Worm (Caenorhabditis elegans): ENCODE results near the gene F32D1.11.

The F32D1.11 gene

DNA sequence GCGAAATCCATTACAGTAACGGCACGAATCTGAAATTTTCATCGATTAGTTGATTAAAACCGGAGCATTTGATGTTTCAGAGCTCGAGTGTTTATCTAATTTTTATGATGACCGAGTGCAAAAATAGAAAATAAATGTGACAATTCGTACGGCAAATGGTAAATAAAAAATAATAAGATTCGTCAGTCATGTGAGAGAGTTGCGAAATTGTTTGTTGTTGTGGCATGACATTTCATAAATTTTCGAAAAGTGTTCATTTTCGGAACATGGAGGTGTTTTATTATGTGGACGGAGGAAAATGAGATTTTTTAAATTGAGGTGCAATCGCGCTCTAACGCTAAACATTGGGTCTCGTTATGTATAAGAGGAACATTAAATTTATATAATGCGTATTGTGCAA is 24.6 kb downstream of the F32D1.11 start:
- TF ChIP-seq efl-1 (GFP tag; optimal IDR thresholded peaks at IDR 0.05) (no peak), zfh-2 (GFP tag; conservative IDR thresholded peaks at IDR 0.05) (no peak), C17E4.6 (GFP tag; IDR thresholded peaks at IDR 0.05) (no peak), rec-8 (tag; optimal IDR thresholded peaks at IDR 0.05) (no peak), cebp-1 (GFP tag; IDR thresholded peaks at IDR 0.05) (peak; percentile 72; the same call in 1 of the 2 replicates), cebp-1 (tag; optimal IDR thresholded peaks at IDR 0.05) (peak; percentile 88)

DNA sequence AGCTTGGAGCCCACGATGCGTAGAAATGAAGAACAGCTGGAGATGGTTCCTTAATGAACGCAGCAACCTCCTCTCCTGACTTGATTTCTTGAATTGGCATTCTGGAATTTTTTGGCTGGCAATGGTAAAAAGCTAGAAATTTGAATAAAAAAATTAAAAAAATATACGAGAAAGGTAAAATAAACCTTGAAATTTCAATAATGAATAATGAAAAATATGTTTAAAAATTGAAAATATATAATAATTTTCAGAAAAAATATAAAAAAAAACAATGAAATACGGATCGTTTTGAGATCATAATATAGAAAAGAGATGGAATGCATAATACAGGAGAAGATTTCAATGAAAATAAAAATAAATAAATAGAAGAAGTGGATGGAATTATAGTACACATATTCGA is 25.1 kb downstream of the F32D1.11 start, which contains the start of gene glrx-3:
Gene glrx-3, minus strand, starts transcription at position 101 of the 400 bp plus-strand sequence.
- TF ChIP-seq ztf-25 (GFP tag; IDR thresholded peaks at IDR 0.05): no peak
- no peak for TF ChIP-seq tbx-9 (tag; optimal IDR thresholded peaks at IDR 0.05; ENCODE audit: borderline replicate concordance)
- peak; percentile 33 for TF ChIP-seq F52B5.7 (tag; optimal IDR thresholded peaks at IDR 0.05)
- TF ChIP-seq mcd-1 (GFP tag; IDR thresholded peaks at IDR 0.05): peak; percentile 17; the same call in 1 of the 2 replicates
- 0 out of 2 replicates have a peak, but pooled peaks have one; percentile 26 for TF ChIP-seq madf-6 (GFP tag; IDR thresholded peaks at IDR 0.05)

DNA sequence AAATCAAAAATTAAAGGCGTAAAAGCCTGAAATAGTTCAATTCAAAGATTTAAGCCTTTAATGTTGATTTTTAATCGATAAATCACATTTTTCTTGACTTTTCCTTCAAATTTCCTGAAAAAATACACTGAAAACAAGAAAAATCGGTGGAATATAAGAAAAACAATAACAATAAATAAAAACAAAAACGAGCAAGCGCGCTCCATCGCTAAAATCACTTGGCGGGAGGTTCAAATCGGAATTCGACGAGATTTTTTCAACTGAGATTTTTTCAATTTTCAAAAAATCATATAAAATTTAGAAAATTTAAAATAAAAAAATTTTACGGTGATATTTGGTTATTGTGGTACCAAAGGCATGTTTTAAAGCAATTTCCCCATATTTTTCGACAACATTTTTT is 26.9 kb downstream of the F32D1.11 start:
- TF ChIP-seq lin-54 (GFP tag; optimal IDR thresholded peaks at IDR 0.05) (no peak), hmg-1.2 (GFP tag; IDR thresholded peaks at IDR 0.05) (no peak), lin-35 (GFP tag; optimal IDR thresholded peaks at IDR 0.05) (peak in 1 of 3 experiments; percentile 39), mcd-1 (GFP tag; IDR thresholded peaks at IDR 0.05) (peak; percentile 47)

DNA sequence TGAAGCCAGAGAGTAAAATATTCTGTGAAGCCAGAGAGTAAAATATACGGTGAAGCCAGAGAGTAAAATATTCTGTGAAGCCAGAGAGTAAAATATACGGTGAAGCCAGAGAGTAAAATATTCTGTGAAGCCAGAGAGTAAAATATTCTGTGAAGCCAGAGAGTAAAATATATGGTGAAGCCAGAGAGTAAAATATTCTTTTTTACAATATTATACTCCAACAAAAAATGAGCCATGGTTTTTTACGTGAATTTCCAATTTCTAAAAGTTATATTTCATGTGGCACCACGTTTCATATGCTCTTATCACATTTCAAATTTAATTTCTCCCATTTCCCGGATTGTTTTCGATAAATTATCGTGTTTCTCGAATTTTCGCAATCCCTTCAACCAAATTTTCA is 29.9 kb downstream of the F32D1.11 start, which contains the start of gene irld-1:
Gene irld-1, plus strand, starts transcription at position 301 of the 400 bp plus-strand sequence.
- TF ChIP-seq egrh-3 (GFP tag; IDR thresholded peaks at IDR 0.05): peak; percentile 85

DNA sequence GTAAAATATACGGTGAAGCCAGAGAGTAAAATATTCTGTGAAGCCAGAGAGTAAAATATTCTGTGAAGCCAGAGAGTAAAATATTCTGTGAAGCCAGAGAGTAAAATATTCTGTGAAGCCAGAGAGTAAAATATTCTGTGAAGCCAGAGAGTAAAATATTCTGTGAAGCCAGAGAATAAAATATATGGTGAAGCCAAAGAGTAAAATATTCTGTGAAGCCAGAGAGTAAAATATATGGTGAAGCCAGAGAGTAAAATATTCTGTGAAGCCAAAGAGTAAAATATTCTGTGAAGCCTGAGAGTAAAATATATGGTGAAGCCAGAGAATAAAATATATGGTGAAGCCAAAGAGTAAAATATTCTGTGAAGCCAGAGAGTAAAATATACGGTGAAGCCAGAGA is 30.6 kb downstream of the F32D1.11 start:
- TF ChIP-seq Y53F4B.3 (GFP tag; IDR thresholded peaks at IDR 0.05): peak; percentile 62; the same call in 1 of the 2 replicates
- TF ChIP-seq egrh-3 (GFP tag; IDR thresholded peaks at IDR 0.05): peak; percentile 92

DNA sequence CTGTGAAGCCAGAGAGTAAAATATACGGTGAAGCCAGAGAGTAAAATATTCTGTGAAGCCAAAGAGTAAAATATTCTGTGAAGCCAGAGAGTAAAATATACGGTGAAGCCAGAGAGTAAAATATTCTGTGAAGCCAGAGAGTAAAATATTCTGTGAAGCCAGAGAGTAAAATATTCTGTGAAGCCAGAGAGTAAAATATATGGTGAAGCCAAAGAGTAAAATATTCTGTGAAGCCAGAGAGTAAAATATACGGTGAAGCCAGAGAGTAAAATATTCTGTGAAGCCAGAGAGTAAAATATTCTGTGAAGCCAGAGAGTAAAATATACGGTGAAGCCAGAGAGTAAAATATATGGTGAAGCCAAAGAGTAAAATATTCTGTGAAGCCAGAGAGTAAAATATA is 32.1 kb downstream of the F32D1.11 start:
- TF ChIP-seq Y53F4B.3 (GFP tag; IDR thresholded peaks at IDR 0.05): peak; percentile 61; the same call in 1 of the 2 replicates
- TF ChIP-seq egrh-3 (GFP tag; IDR thresholded peaks at IDR 0.05): peak; percentile 92

DNA sequence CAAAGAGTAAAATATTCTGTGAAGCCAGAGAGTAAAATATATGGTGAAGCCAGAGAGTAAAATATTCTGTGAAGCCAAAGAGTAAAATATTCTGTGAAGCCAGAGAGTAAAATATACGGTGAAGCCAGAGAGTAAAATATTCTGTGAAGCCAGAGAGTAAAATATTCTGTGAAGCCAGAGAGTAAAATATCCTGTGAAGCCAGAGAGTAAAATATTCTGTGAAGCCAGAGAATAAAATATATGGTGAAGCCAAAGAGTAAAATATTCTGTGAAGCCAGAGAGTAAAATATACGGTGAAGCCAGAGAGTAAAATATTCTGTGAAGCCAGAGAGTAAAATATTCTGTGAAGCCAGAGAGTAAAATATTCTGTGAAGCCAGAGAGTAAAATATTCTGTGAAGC is 32.8 kb downstream of the F32D1.11 start:
- TF ChIP-seq egrh-3 (GFP tag; IDR thresholded peaks at IDR 0.05): peak; percentile 96
- TF ChIP-seq Y53F4B.3 (GFP tag; IDR thresholded peaks at IDR 0.05): peak; percentile 74; the same call in 1 of the 2 replicates

DNA sequence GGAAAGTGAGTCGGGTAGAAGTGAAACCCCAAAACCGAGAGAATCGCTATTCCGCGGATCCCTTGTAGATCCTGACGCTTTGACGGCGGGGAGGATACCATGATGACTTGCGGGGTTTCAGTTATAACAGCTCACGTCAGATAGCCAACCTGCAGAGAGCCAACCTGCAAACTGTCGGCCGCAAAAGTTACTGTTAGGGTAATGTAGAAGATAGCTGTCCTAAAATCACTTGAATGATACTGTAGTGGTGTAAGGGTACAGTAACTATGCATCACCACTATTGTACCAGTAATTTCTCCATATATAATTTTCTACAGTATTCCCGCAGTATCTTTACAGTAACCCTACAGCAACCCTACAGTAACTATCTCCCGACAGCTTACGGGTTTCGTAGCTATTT is 33.9 kb downstream of the F32D1.11 start, which contains the start of gene oac-12:
Gene oac-12, minus strand, starts transcription at position 101 of the 400 bp plus-strand sequence.
- TF ChIP-seq hmg-20 (GFP tag; IDR thresholded peaks at IDR 0.05) (no peak), lin-26 (GFP tag; IDR thresholded peaks at IDR 0.05) (no peak), nhr-120 (GFP tag; IDR thresholded peaks at IDR 0.05) (no peak), ztf-6 (GFP tag; IDR thresholded peaks at IDR 0.05) (no peak), mcd-1 (GFP tag; IDR thresholded peaks at IDR 0.05) (no peak), B0336.3 (GFP tag; IDR thresholded peaks at IDR 0.05) (no peak), hsf-1 (GFP tag; IDR thresholded peaks at IDR 0.05) (no peak), egl-44 (GFP tag; IDR thresholded peaks at IDR 0.05) (no peak), unc-130 (GFP tag; optimal IDR thresholded peaks at IDR 0.05) (no peak), ceh-100 (GFP tag; IDR thresholded peaks at IDR 0.05) (no peak), attf-5 (GFP tag; optimal IDR thresholded peaks at IDR 0.05) (no peak), ekl-4 (GFP tag; IDR thresholded peaks at IDR 0.05) (no peak), xnd-1 (tag; optimal IDR thresholded peaks at IDR 0.05) (no peak), repo-1 (tag; optimal IDR thresholded peaks at IDR 0.05) (no peak), atf-7 (tag; optimal IDR thresholded peaks at IDR 0.05) (no peak), rcor-1 (GFP tag; IDR thresholded peaks at IDR 0.05) (no peak), nfya-1 (tag; optimal IDR thresholded peaks at IDR 0.05; ENCODE audit: borderline replicate concordance, insufficient read depth) (no peak), aptf-2 (GFP tag; conservative IDR thresholded peaks at IDR 0.05) (no peak), bed-2 (GFP tag; IDR thresholded peaks at IDR 0.05) (no peak), dpl-1 (GFP tag; optimal IDR thresholded peaks at IDR 0.05) (no peak)
